Worm (Caenorhabditis elegans): ENCODE data around the gene idpp-5.

DNA sequence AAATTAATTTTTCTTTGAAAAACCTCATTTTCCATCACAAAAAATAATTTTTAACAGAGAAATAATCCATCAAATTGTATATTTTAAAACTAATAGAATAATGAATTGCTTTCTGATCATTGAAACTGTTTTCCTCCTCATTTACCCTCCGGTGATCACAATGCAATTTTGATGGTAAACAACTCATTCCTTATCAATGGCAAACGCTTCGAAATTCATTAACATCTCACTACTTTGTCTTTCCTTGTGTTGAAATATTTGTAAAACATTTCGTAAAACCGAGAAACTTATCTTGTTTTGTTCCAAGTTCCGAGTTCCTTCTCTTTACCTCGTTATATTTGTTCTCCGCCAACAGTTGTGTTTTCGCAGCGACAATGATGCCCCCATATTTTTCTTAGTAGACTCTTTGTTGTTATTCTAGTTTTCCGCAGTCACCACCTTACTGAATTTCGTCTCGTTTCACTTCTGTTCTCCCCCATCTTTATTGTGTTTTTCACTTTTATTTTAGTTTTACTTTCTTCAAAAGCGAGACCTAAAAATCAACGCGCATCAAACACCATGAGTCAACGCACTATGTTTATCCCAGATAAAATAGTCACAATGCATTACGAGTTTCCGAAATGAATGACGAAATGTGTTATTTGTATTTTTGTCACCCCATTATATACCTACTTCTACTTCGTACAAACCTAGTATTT lies 7.4 kb downstream of the idpp-5 start:
- TF ChIP-seq snpc-4 (tag; optimal IDR thresholded peaks at IDR 0.05): no peak
- TF ChIP-seq lsy-2 (tag; optimal IDR thresholded peaks at IDR 0.05): no peak
- TF ChIP-seq nhr-12 (tag; optimal IDR thresholded peaks at IDR 0.05): no peak
- TF ChIP-seq pha-4 (tag; optimal IDR thresholded peaks at IDR 0.05): no peak
- TF ChIP-seq nhr-28 (tag; optimal IDR thresholded peaks at IDR 0.05): no peak
- no peak for TF ChIP-seq lin-13 (tag; optimal IDR thresholded peaks at IDR 0.05)
- no peak for TF ChIP-seq ztf-11 (tag; optimal IDR thresholded peaks at IDR 0.05)
- TF ChIP-seq unc-62 (GFP tag; optimal IDR thresholded peaks at IDR 0.05): no peak
- no peak for TF ChIP-seq elt-1 (tag; optimal IDR thresholded peaks at IDR 0.05; ENCODE audit: borderline replicate concordance, insufficient read depth)
- TF ChIP-seq nhr-76 (tag; optimal IDR thresholded peaks at IDR 0.05): no peak
- TF ChIP-seq flh-1 (GFP tag; optimal IDR thresholded peaks at IDR 0.05): no peak
- no peak for TF ChIP-seq ham-2 (GFP tag; optimal IDR thresholded peaks at IDR 0.05)

Data from whole organism, mixed stage, embryonic.